Fruit fly (Drosophila melanogaster) whole organism, embryonic: Measurements from ENCODE around the gene CG4577.
A peak's percentile ranks its signal among the peaks of the same experiment; 100 is the strongest.

Experiments
- Atf3 ChIP-seq: fragments of 200-800 bp; sonication (Bioruptor generic); optimal IDR thresholded peaks from 3 replicates; lab custom pipeline; 2016; ENCODE audit warnings: missing biosample characterization, missing genetic modification characterization
- CG10274 ChIP-seq: fragments of 200-800 bp; sonication (Bioruptor generic); optimal IDR thresholded peaks from 3 replicates; lab custom pipeline; 2017; ENCODE audit warnings: missing biosample characterization, mild to moderate bottlenecking, missing genetic modification characterization
- CG10565 ChIP-seq: fragments of 200-800 bp; sonication (Bioruptor generic); optimal IDR thresholded peaks from 3 replicates; lab custom pipeline; 2016; ENCODE audit warnings: missing biosample characterization, mild to moderate bottlenecking, missing genetic modification characterization
- CG11085 ChIP-seq: fragments of 200-800 bp; sonication (Bioruptor generic); IDR thresholded peaks from 2 replicates; pipeline ENCODE4 v1.3.6; 2022; ENCODE audit warnings: missing biosample characterization, missing genetic modification characterization
- CG11247 ChIP-seq: fragments of 200-800 bp; sonication (Bioruptor generic); IDR thresholded peaks from 2 replicates; pipeline ENCODE4 v1.3.6; 2022; ENCODE audit warnings: missing biosample characterization, missing genetic modification characterization
- CG14014 ChIP-seq: fragments of 200-800 bp; sonication (Bioruptor generic); IDR thresholded peaks from 2 replicates; pipeline ENCODE4 v1.3.6; 2022; ENCODE audit warnings: missing biosample characterization, missing genetic modification characterization
- CG14441 ChIP-seq: fragments of 200-800 bp; sonication (Bioruptor generic); IDR thresholded peaks from 2 replicates; pipeline ENCODE4 v1.3.6; 2022; ENCODE audit warnings: missing biosample characterization, missing genetic modification characterization
- CG16813 ChIP-seq: fragments of 200-800 bp; sonication (Bioruptor generic); IDR thresholded peaks from 3 replicates; pipeline ENCODE4 v1.3.6; 2022; ENCODE audit warnings: missing biosample characterization, missing genetic modification characterization; ENCODE audit not compliant: partially characterized antibody
- CG17361 ChIP-seq: fragments of 200-800 bp; sonication (Bioruptor generic); IDR thresholded peaks from 3 replicates; pipeline ENCODE4 v1.3.6; 2022; ENCODE audit warnings: missing biosample characterization, missing genetic modification characterization
- CG17802 ChIP-seq: fragments of 200-800 bp; sonication (Bioruptor generic); optimal IDR thresholded peaks from 2 replicates; lab custom pipeline; 2018; ENCODE audit warnings: missing biosample characterization, mild to moderate bottlenecking, missing genetic modification characterization, moderate library complexity
- CG2129 ChIP-seq: fragments of 200-800 bp; sonication (Bioruptor generic); IDR thresholded peaks from 2 replicates; pipeline ENCODE4 v1.3.6; 2022; ENCODE audit warnings: missing biosample characterization, missing genetic modification characterization; ENCODE audit not compliant: partially characterized antibody
- CG2199 ChIP-seq: fragments of 200-800 bp; sonication (Bioruptor generic); IDR thresholded peaks from 3 replicates; pipeline ENCODE4 v1.3.6; 2022; ENCODE audit warnings: missing biosample characterization, missing genetic modification characterization
- CG3163 ChIP-seq: fragments of 200-800 bp; sonication (Bioruptor generic); optimal IDR thresholded peaks from 3 replicates; lab custom pipeline; 2016; ENCODE audit warnings: missing biosample characterization, missing genetic modification characterization
- CG4360 ChIP-seq: fragments of 200-800 bp; sonication (Bioruptor generic); IDR thresholded peaks from 2 replicates; pipeline ENCODE4 v1.3.6; 2022; ENCODE audit warnings: missing biosample characterization, missing genetic modification characterization
- CG7372 ChIP-seq: fragments of 200-800 bp; sonication (Bioruptor generic); IDR thresholded peaks from 2 replicates; pipeline ENCODE4 v1.3.6; 2022; ENCODE audit warnings: missing biosample characterization, missing genetic modification characterization
- CG7786 ChIP-seq: fragments of 200-800 bp; sonication (Bioruptor generic); optimal IDR thresholded peaks from 2 replicates; lab custom pipeline; 2016; ENCODE audit warnings: missing biosample characterization, missing genetic modification characterization
- CG7839 ChIP-seq: fragments of 200-800 bp; sonication (Bioruptor generic); optimal IDR thresholded peaks from 3 replicates; lab custom pipeline; 2018; ENCODE audit warnings: missing biosample characterization, mild to moderate bottlenecking, missing genetic modification characterization, moderate library complexity
- CG8478 ChIP-seq: fragments of >200 bp; optimal IDR thresholded peaks from 2 replicates; lab custom pipeline; 2018
- CG9437 ChIP-seq: fragments of 200-800 bp; sonication (Bioruptor generic); optimal IDR thresholded peaks from 2 replicates; lab custom pipeline; 2018; ENCODE audit warnings: missing biosample characterization, mild to moderate bottlenecking, missing genetic modification characterization
- CG9727 ChIP-seq: fragments of 200-800 bp; sonication (Bioruptor generic); optimal IDR thresholded peaks from 3 replicates; lab custom pipeline; 2017; ENCODE audit warnings: missing biosample characterization, mild to moderate bottlenecking, missing genetic modification characterization
- Dll ChIP-seq: fragments of 200-800 bp; sonication (Bioruptor generic); IDR thresholded peaks from 4 replicates; pipeline ENCODE4 v1.3.6; 2022; ENCODE audit warnings: missing biosample characterization, missing genetic modification characterization; ENCODE audit not compliant: partially characterized antibody
- Drgx ChIP-seq: fragments of 200-800 bp; sonication (Bioruptor generic); IDR thresholded peaks from 2 replicates; pipeline ENCODE4 v1.3.6; 2022; ENCODE audit warnings: missing biosample characterization, missing genetic modification characterization
- E2f2 ChIP-seq: fragments of 200-800 bp; sonication (Bioruptor generic); IDR thresholded peaks from 2 replicates; pipeline ENCODE4 v1.3.6; 2022; ENCODE audit warnings: missing biosample characterization, missing genetic modification characterization
- Eip74EF ChIP-seq, 2 experiments: fragments of 200-800 bp in 1 of 2; fragments of >200 bp in 1 of 2; sonication (Bioruptor generic) in 1 of 2; optimal IDR thresholded peaks; 2 replicates each; lab custom pipeline; 2017 to 2019; ENCODE audit warnings: missing biosample characterization in 2 of 2, missing genetic modification characterization in 2 of 2, mild to moderate bottlenecking in 1 of 2, moderate library complexity in 1 of 2
- MTF-1 ChIP-seq: fragments of 200-800 bp; sonication (Bioruptor generic); optimal IDR thresholded peaks from 2 replicates; lab custom pipeline; 2018; ENCODE audit warnings: missing biosample characterization, mild to moderate bottlenecking, missing genetic modification characterization, borderline replicate concordance
- Nf-YA ChIP-seq: fragments of 200-800 bp; sonication (Bioruptor generic); IDR thresholded peaks from 2 replicates; pipeline ENCODE4 v1.3.6; 2022; ENCODE audit warnings: missing biosample characterization, missing genetic modification characterization
- Nf-YC ChIP-seq: fragments of 200-800 bp; optimal IDR thresholded peaks from 3 replicates; lab custom pipeline; 2019; ENCODE audit warnings: missing biosample characterization, mild to moderate bottlenecking, missing genetic modification characterization, moderate library complexity
- Poxn ChIP-seq: fragments of 200-800 bp; sonication (Bioruptor generic); IDR thresholded peaks from 2 replicates; pipeline ENCODE4 v1.3.6; 2022; ENCODE audit warnings: missing biosample characterization, missing genetic modification characterization
- Sox100B ChIP-seq: fragments of 200-800 bp; sonication (Bioruptor generic); optimal IDR thresholded peaks from 3 replicates; lab custom pipeline; 2018; ENCODE audit warnings: missing biosample characterization, mild to moderate bottlenecking, missing genetic modification characterization
- cwo ChIP-seq: fragments of 200-800 bp; sonication (Bioruptor generic); optimal IDR thresholded peaks from 3 replicates; lab custom pipeline; 2017; ENCODE audit warnings: missing biosample characterization, missing genetic modification characterization, mild to moderate bottlenecking, moderate library complexity, missing genetic modification reagents
- dimm ChIP-seq: fragments of 200-800 bp; sonication (Bioruptor generic); IDR thresholded peaks from 2 replicates; pipeline ENCODE4 v1.3.6; 2022; ENCODE audit warnings: missing biosample characterization, missing genetic modification characterization
- dpn ChIP-seq, 2 experiments: fragments of 200-800 bp; sonication (Bioruptor generic); optimal IDR thresholded peaks; 3 replicates each; lab custom pipeline; 2016; ENCODE audit warnings: missing biosample characterization in 2 of 2, missing genetic modification characterization in 2 of 2
- exex ChIP-seq: fragments of 200-800 bp; sonication (Bioruptor generic); optimal IDR thresholded peaks from 4 replicates; lab custom pipeline; 2018; ENCODE audit warnings: missing biosample characterization, mild to moderate bottlenecking, missing genetic modification characterization, moderate library complexity
- ftz-f1 ChIP-seq: fragments of 200-800 bp; sonication (Bioruptor generic); optimal IDR thresholded peaks from 2 replicates; lab custom pipeline; 2016; ENCODE audit warnings: missing biosample characterization, missing genetic modification characterization
- hkb ChIP-seq, 2 experiments: fragments of 200-800 bp in 1 of 2; fragments of >200 bp in 1 of 2; sonication (Bioruptor generic) in 1 of 2; IDR thresholded peaks in 1 of 2; optimal IDR thresholded peaks in 1 of 2; 2 replicates each; pipeline versions ENCODE4 v1.3.6 to Lab custom; 2017 to 2022; ENCODE audit warnings: missing biosample characterization in 1 of 2, missing genetic modification characterization in 1 of 2
- jumu ChIP-seq: fragments of 200-800 bp; sonication (Bioruptor generic); optimal IDR thresholded peaks from 3 replicates; lab custom pipeline; 2016; ENCODE audit warnings: missing biosample characterization, missing genetic modification characterization
- kay ChIP-seq: fragments of 200-800 bp; sonication (Bioruptor generic); optimal IDR thresholded peaks from 2 replicates; lab custom pipeline; 2016; ENCODE audit warnings: missing biosample characterization, missing genetic modification characterization
- lmd ChIP-seq: fragments of 200-800 bp; sonication (Bioruptor generic); IDR thresholded peaks from 2 replicates; pipeline ENCODE4 v1.3.6; 2022; ENCODE audit warnings: missing biosample characterization, missing genetic modification characterization
- lola ChIP-seq, 3 experiments: fragments of >200 bp in 2 of 3; fragments of 200-800 bp in 1 of 3; sonication (Bioruptor generic) in 1 of 3; optimal IDR thresholded peaks; 2 replicates each; lab custom pipeline; 2017 to 2019; ENCODE audit warnings: missing biosample characterization in 3 of 3, missing genetic modification characterization in 3 of 3, mild to moderate bottlenecking in 1 of 3, moderate library complexity in 1 of 3
- luna ChIP-seq: fragments of 200-800 bp; sonication (Bioruptor generic); optimal IDR thresholded peaks from 2 replicates; lab custom pipeline; 2016; ENCODE audit warnings: missing biosample characterization, missing genetic modification characterization
- phol ChIP-seq: fragments of 200-800 bp; sonication (Bioruptor generic); optimal IDR thresholded peaks from 3 replicates; lab custom pipeline; 2018; ENCODE audit warnings: missing biosample characterization, mild to moderate bottlenecking, missing genetic modification characterization, moderate library complexity
- shn ChIP-seq: fragments of 200-800 bp; sonication (Bioruptor generic); optimal IDR thresholded peaks from 3 replicates; lab custom pipeline; 2016; ENCODE audit warnings: missing biosample characterization, missing genetic modification characterization
- tin ChIP-seq: fragments of 200-800 bp; sonication (Bioruptor generic); optimal IDR thresholded peaks from 3 replicates; lab custom pipeline; 2016; ENCODE audit warnings: missing biosample characterization, missing genetic modification characterization
- trem ChIP-seq: fragments of 200-800 bp; optimal IDR thresholded peaks from 3 replicates; lab custom pipeline; 2019; ENCODE audit warnings: missing biosample characterization, mild to moderate bottlenecking, missing genetic modification characterization, moderate library complexity
- twi ChIP-seq: fragments of 200-800 bp; optimal IDR thresholded peaks from 2 replicates; lab custom pipeline; 2019; ENCODE audit warnings: missing biosample characterization, mild to moderate bottlenecking, missing genetic modification characterization, moderate library complexity
- vnd ChIP-seq: fragments of 200-800 bp; sonication (Bioruptor generic); IDR thresholded peaks from 3 replicates; pipeline ENCODE4 v1.3.6; 2022; ENCODE audit warnings: missing biosample characterization, missing genetic modification characterization; ENCODE audit not compliant: partially characterized antibody
- wdn ChIP-seq: fragments of 200-800 bp; sonication (Bioruptor generic); IDR thresholded peaks from 2 replicates; pipeline ENCODE4 v1.3.6; 2022; ENCODE audit warnings: missing biosample characterization, missing genetic modification characterization

Gene CG4577

DNA sequence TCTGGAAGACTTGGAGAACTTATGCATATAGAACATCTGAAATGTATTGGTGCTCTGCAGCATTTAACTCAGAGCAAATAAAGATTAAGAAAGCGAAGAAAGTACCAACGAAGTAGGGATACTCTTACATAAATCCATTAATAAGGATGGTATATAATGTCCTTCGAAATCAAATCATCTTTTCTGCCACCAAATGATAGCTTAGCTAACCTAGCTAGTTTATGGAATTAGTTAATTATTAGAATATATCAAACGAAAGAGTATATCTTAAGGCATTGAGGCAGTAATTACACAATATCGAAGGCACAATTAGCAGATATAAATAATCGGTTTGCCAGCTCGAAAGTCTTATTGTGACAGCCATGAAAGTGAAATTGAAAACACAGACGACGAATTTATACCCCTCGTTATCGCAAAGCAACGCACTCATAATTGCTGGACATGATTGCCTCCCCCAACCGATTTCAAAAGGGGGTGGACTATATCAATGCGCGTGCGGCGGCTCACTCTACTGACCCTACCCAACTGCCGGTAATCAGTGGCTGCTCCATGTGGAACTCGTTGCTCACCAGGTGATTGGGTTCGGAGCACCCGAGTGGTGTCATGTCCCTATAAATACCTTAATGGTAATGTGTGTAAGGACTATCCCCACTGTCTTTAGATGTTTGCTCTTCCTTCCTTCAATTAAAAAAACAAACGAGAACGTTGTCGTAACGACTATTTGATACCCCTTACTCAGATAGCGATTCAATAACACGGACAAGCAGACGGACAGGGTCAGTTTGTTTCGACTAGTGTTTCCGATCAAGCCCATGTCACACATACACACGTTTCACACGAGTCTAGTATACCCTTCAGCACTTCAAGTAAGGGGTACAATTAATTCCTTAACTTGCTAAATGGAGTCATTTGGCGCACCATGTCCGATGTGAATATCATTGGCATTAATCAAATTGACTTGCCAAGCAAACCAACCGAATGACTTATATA is 10.2 kb downstream of the CG4577 start (continued):
- peak in 1 of 2 experiments; percentile 35 for TF ChIP-seq dpn (GFP tag; optimal IDR thresholded peaks at IDR 0.05; lab: Kevin White, UChicago)
- peak in 1 of 3 experiments; percentile 31 for TF ChIP-seq lola (GFP tag; optimal IDR thresholded peaks at IDR 0.05; lab: Kevin White, UChicago)
- peak; percentile 72 for TF ChIP-seq phol (tag; lab: Kevin White, UChicago)
- TF ChIP-seq CG8478 (lab: Kevin White, UChicago), result no peak
- TF ChIP-seq Drgx (GFP tag; lab: Robert Waterston, UW), result peak; percentile 43; the same call in 1 of the 2 replicates
- no peak for TF ChIP-seq CG16813
- TF ChIP-seq Eip74EF (GFP tag; optimal IDR thresholded peaks at IDR 0.05; lab: Kevin White, UChicago), result peak in 1 of 2 experiments; percentile 40
- no peak for TF ChIP-seq Poxn
- TF ChIP-seq twi (tag; lab: Kevin White, UChicago), result peak; percentile 9
- peak; percentile 51; the same call in 2 of the 3 replicates for TF ChIP-seq CG17361
- no peak for TF ChIP-seq dimm (GFP tag; lab: Robert Waterston, UW)
- TF ChIP-seq luna (GFP tag; lab: Kevin White, UChicago), result no peak
- no peak for TF ChIP-seq shn (GFP tag; lab: Kevin White, UChicago)
- TF ChIP-seq CG11085, result no peak
- no peak for TF ChIP-seq Nf-YA (GFP tag; lab: Robert Waterston, UW)
- TF ChIP-seq CG10565, result no peak
- no peak for TF ChIP-seq CG7372 (GFP tag; lab: Robert Waterston, UW)
- no peak for TF ChIP-seq jumu (GFP tag; lab: Kevin White, UChicago)
- TF ChIP-seq tin (GFP tag; lab: Kevin White, UChicago), result peak; percentile 1
- peak; percentile 78 for TF ChIP-seq exex
- TF ChIP-seq CG7839 (tag; lab: Kevin White, UChicago), result peak; percentile 67
- no peak for TF ChIP-seq CG2199 (GFP tag; lab: Robert Waterston, UW)
- no peak for TF ChIP-seq CG11247 (GFP tag; lab: Robert Waterston, UW)
- TF ChIP-seq CG14014, result 0 out of 2 replicates have a peak, but pooled peaks have one; percentile 40
- TF ChIP-seq vnd (GFP tag; lab: Robert Waterston, UW), result no peak
- TF ChIP-seq cwo (GFP tag; lab: Kevin White, UChicago), result peak; percentile 53
- TF ChIP-seq CG9437, result no peak
- TF ChIP-seq lmd (GFP tag; lab: Robert Waterston, UW), result peak; percentile 40
- peak; percentile 30 for TF ChIP-seq CG7786 (GFP tag; lab: Kevin White, UChicago)
- no peak for TF ChIP-seq Dll
- TF ChIP-seq wdn, result no peak
- no peak for TF ChIP-seq Atf3
- no peak for TF ChIP-seq CG3163
- no peak for TF ChIP-seq MTF-1 (GFP tag; lab: Kevin White, UChicago)
- TF ChIP-seq CG9727 (GFP tag; lab: Kevin White, UChicago), result peak; percentile 31
- TF ChIP-seq kay (GFP tag; lab: Kevin White, UChicago), result no peak
- TF ChIP-seq ftz-f1 (GFP tag; lab: Kevin White, UChicago), result no peak
- no peak for TF ChIP-seq hkb (optimal IDR thresholded peaks at IDR 0.05; lab: Kevin White, UChicago)
- peak; percentile 56 for TF ChIP-seq hkb (GFP tag; IDR thresholded peaks at IDR 0.05; lab: Robert Waterston, UW)
- no peak for TF ChIP-seq CG14441
- TF ChIP-seq CG10274, result peak; percentile 28
- no peak for TF ChIP-seq Nf-YC (tag; lab: Kevin White, UChicago)
- peak; percentile 7 for TF ChIP-seq CG17802 (tag; lab: Kevin White, UChicago)
- TF ChIP-seq CG2129 (GFP tag; lab: Robert Waterston, UW), result no peak
- peak; percentile 24 for TF ChIP-seq trem (tag; lab: Kevin White, UChicago)
- TF ChIP-seq CG4360 (GFP tag; lab: Robert Waterston, UW), result no peak
- TF ChIP-seq Sox100B, result no peak
- no peak; the same call in 1 of the 2 replicates for TF ChIP-seq E2f2
